Fruit fly (Drosophila melanogaster) whole organism, embryonic: ENCODE measurements around the gene prg.

Source experiments
- Abd-B ChIP-seq: fragments of 200-800 bp; sonication (Bioruptor generic); optimal IDR thresholded peaks from 2 replicates; lab custom pipeline; 2018; ENCODE audit warnings: missing biosample characterization, mild to moderate bottlenecking, missing genetic modification characterization, moderate library complexity
- Atf6 ChIP-seq: fragments of 200-800 bp; sonication (Bioruptor generic); IDR thresholded peaks from 2 replicates; pipeline ENCODE4 v1.3.6; 2022; ENCODE audit warnings: missing biosample characterization, missing genetic modification characterization
- C15 ChIP-seq: fragments of 200-800 bp; sonication (Bioruptor generic); IDR thresholded peaks from 3 replicates; pipeline ENCODE4 v1.3.6; 2022; ENCODE audit warnings: missing biosample characterization, missing genetic modification characterization
- CG11093 ChIP-seq: fragments of 200-800 bp; sonication (Bioruptor generic); IDR thresholded peaks from 3 replicates; pipeline ENCODE4 v1.3.6; 2022; ENCODE audit warnings: missing biosample characterization, missing genetic modification characterization
- CG12071 ChIP-seq: fragments of 200-800 bp; sonication (Bioruptor generic); optimal IDR thresholded peaks from 3 replicates; lab custom pipeline; 2018; ENCODE audit warnings: missing biosample characterization, mild to moderate bottlenecking, missing genetic modification characterization
- CG12769 ChIP-seq: fragments of 200-800 bp; sonication (Bioruptor generic); optimal IDR thresholded peaks from 2 replicates; lab custom pipeline; 2019; ENCODE audit warnings: missing biosample characterization, mild to moderate bottlenecking, missing genetic modification characterization, moderate library complexity
- CG12942 ChIP-seq: fragments of 200-800 bp; sonication (Bioruptor generic); optimal IDR thresholded peaks from 3 replicates; lab custom pipeline; 2016; ENCODE audit warnings: missing biosample characterization, missing genetic modification characterization
- CG13287 ChIP-seq: fragments of 200-800 bp; sonication (Bioruptor generic); IDR thresholded peaks from 2 replicates; pipeline ENCODE4 v1.3.6; 2022; ENCODE audit warnings: missing biosample characterization, missing genetic modification characterization; ENCODE audit not compliant: partially characterized antibody
- CG14667 ChIP-seq: fragments of 200-800 bp; sonication (Bioruptor generic); IDR thresholded peaks from 2 replicates; pipeline ENCODE4 v1.3.6; 2022; ENCODE audit warnings: missing biosample characterization, missing genetic modification characterization
- CG1529 ChIP-seq: fragments of 200-800 bp; sonication (Bioruptor generic); optimal IDR thresholded peaks from 3 replicates; lab custom pipeline; 2018; ENCODE audit warnings: missing biosample characterization, missing genetic modification characterization
- CG1647 ChIP-seq: fragments of 200-800 bp; sonication (Bioruptor generic); optimal IDR thresholded peaks from 3 replicates; lab custom pipeline; 2016; ENCODE audit warnings: missing biosample characterization, missing genetic modification characterization
- CG16813 ChIP-seq: fragments of 200-800 bp; sonication (Bioruptor generic); IDR thresholded peaks from 3 replicates; pipeline ENCODE4 v1.3.6; 2022; ENCODE audit warnings: missing biosample characterization, missing genetic modification characterization; ENCODE audit not compliant: partially characterized antibody
- CG17359 ChIP-seq: fragments of 200-800 bp; sonication (Bioruptor generic); optimal IDR thresholded peaks from 3 replicates; lab custom pipeline; 2018; ENCODE audit warnings: missing biosample characterization, mild to moderate bottlenecking, missing genetic modification characterization, moderate library complexity
- CG17568 ChIP-seq: fragments of 200-800 bp; sonication (Bioruptor generic); optimal IDR thresholded peaks from 2 replicates; lab custom pipeline; 2018; ENCODE audit warnings: missing biosample characterization, mild to moderate bottlenecking, missing genetic modification characterization, moderate library complexity
- CG18764 ChIP-seq: fragments of 200-800 bp; sonication (Bioruptor generic); optimal IDR thresholded peaks from 3 replicates; lab custom pipeline; 2016; ENCODE audit warnings: missing biosample characterization, missing genetic modification characterization
- CG2116 ChIP-seq: fragments of 200-800 bp; sonication (Bioruptor generic); optimal IDR thresholded peaks from 3 replicates; lab custom pipeline; 2018; ENCODE audit warnings: missing biosample characterization, mild to moderate bottlenecking, missing genetic modification characterization
- CG3163 ChIP-seq: fragments of 200-800 bp; sonication (Bioruptor generic); optimal IDR thresholded peaks from 3 replicates; lab custom pipeline; 2016; ENCODE audit warnings: missing biosample characterization, missing genetic modification characterization
- CG33213 ChIP-seq: fragments of 200-800 bp; sonication (Bioruptor generic); optimal IDR thresholded peaks from 3 replicates; lab custom pipeline; 2016; ENCODE audit warnings: missing biosample characterization, missing genetic modification characterization
- CG42726 ChIP-seq: fragments of 200-800 bp; sonication (Bioruptor generic); IDR thresholded peaks from 2 replicates; pipeline ENCODE4 v1.3.6; 2022; ENCODE audit warnings: missing biosample characterization, missing genetic modification characterization; ENCODE audit not compliant: partially characterized antibody
- CG43689 ChIP-seq: fragments of 200-800 bp; sonication (Bioruptor generic); IDR thresholded peaks from 2 replicates; pipeline ENCODE4 v1.3.6; 2022; ENCODE audit warnings: missing biosample characterization, missing genetic modification characterization
- CG6175 ChIP-seq: fragments of 200-800 bp; sonication (Bioruptor generic); IDR thresholded peaks from 3 replicates; pipeline ENCODE4 v1.3.6; 2022; ENCODE audit warnings: missing biosample characterization, missing genetic modification characterization
- CG6813 ChIP-seq: fragments of 200-800 bp; sonication (Bioruptor generic); optimal IDR thresholded peaks from 2 replicates; lab custom pipeline; 2017; ENCODE audit warnings: missing biosample characterization, missing genetic modification characterization, mild to moderate bottlenecking, moderate library complexity, missing genetic modification reagents
- CG7372 ChIP-seq: fragments of 200-800 bp; sonication (Bioruptor generic); IDR thresholded peaks from 2 replicates; pipeline ENCODE4 v1.3.6; 2022; ENCODE audit warnings: missing biosample characterization, missing genetic modification characterization
- CG9797 ChIP-seq: fragments of 200-800 bp; sonication (Bioruptor generic); optimal IDR thresholded peaks from 3 replicates; lab custom pipeline; 2018; ENCODE audit warnings: missing biosample characterization, mild to moderate bottlenecking, missing genetic modification characterization
- CHES-1-like ChIP-seq: fragments of 200-800 bp; sonication (Bioruptor generic); optimal IDR thresholded peaks from 2 replicates; lab custom pipeline; 2016; ENCODE audit warnings: missing biosample characterization, missing genetic modification characterization
- Chrac-16 ChIP-seq: fragments of 200-800 bp; sonication (Bioruptor generic); optimal IDR thresholded peaks from 3 replicates; lab custom pipeline; 2016; ENCODE audit warnings: missing biosample characterization, missing genetic modification characterization
- D19A ChIP-seq: fragments of 200-800 bp; optimal IDR thresholded peaks from 3 replicates; lab custom pipeline; 2019; ENCODE audit warnings: missing biosample characterization, mild to moderate bottlenecking, missing genetic modification characterization, moderate library complexity
- D19B ChIP-seq: fragments of 200-800 bp; sonication (Bioruptor generic); optimal IDR thresholded peaks from 2 replicates; lab custom pipeline; 2017; ENCODE audit warnings: missing biosample characterization, mild to moderate bottlenecking, missing genetic modification characterization
- Hand ChIP-seq: fragments of 200-800 bp; sonication (Bioruptor generic); optimal IDR thresholded peaks from 2 replicates; lab custom pipeline; 2017; ENCODE audit warnings: mild to moderate bottlenecking, missing biosample characterization, missing genetic modification reagents, missing genetic modification characterization
- HmgD ChIP-seq: fragments of 200-800 bp; sonication (Bioruptor generic); optimal IDR thresholded peaks from 3 replicates; lab custom pipeline; 2016; ENCODE audit warnings: missing biosample characterization, missing genetic modification characterization
- Hmx ChIP-seq: fragments of 200-800 bp; sonication (Bioruptor generic); optimal IDR thresholded peaks from 2 replicates; lab custom pipeline; 2016; ENCODE audit warnings: missing biosample characterization, missing genetic modification characterization
- Sin3A ChIP-seq: fragments of >200 bp; optimal IDR thresholded peaks from 2 replicates; lab custom pipeline; 2018
- Xbp1 ChIP-seq: fragments of 200-800 bp; sonication (Bioruptor generic); optimal IDR thresholded peaks from 3 replicates; lab custom pipeline; 2016; ENCODE audit warnings: missing biosample characterization, mild to moderate bottlenecking, missing genetic modification characterization
- grn ChIP-seq: fragments of 200-800 bp; sonication (Bioruptor generic); optimal IDR thresholded peaks from 3 replicates; lab custom pipeline; 2017; ENCODE audit warnings: missing biosample characterization, missing genetic modification characterization
- gro ChIP-seq: fragments of 200-800 bp; sonication (Bioruptor generic); optimal IDR thresholded peaks from 2 replicates; lab custom pipeline; 2016; ENCODE audit warnings: missing biosample characterization, missing genetic modification characterization
- gsb-n ChIP-seq: fragments of 200-800 bp; sonication (Bioruptor generic); optimal IDR thresholded peaks from 3 replicates; lab custom pipeline; 2018; ENCODE audit warnings: missing biosample characterization, mild to moderate bottlenecking, missing genetic modification characterization
- hbn ChIP-seq: fragments of 200-800 bp; sonication (Bioruptor generic); IDR thresholded peaks from 2 replicates; pipeline ENCODE4 v1.3.6; 2022; ENCODE audit warnings: missing biosample characterization, missing genetic modification characterization; ENCODE audit not compliant: partially characterized antibody
- her ChIP-seq: fragments of 200-800 bp; sonication (Bioruptor generic); optimal IDR thresholded peaks from 2 replicates; lab custom pipeline; 2016; ENCODE audit warnings: missing biosample characterization, missing genetic modification characterization
- insv ChIP-seq, 2 experiments: fragments of 200-800 bp; sonication (Bioruptor generic); optimal IDR thresholded peaks; 3 replicates each; lab custom pipeline; 2016 to 2018; ENCODE audit warnings: missing biosample characterization in 2 of 2, missing genetic modification characterization in 2 of 2
- jumu ChIP-seq: fragments of 200-800 bp; sonication (Bioruptor generic); optimal IDR thresholded peaks from 3 replicates; lab custom pipeline; 2016; ENCODE audit warnings: missing biosample characterization, missing genetic modification characterization
- knrl ChIP-seq: fragments of 200-800 bp; sonication (Bioruptor generic); IDR thresholded peaks from 3 replicates; pipeline ENCODE4 v1.3.6; 2022; ENCODE audit warnings: missing biosample characterization, missing genetic modification characterization; ENCODE audit not compliant: partially characterized antibody
- lmd ChIP-seq: fragments of 200-800 bp; sonication (Bioruptor generic); IDR thresholded peaks from 2 replicates; pipeline ENCODE4 v1.3.6; 2022; ENCODE audit warnings: missing biosample characterization, missing genetic modification characterization
- luna ChIP-seq: fragments of 200-800 bp; sonication (Bioruptor generic); optimal IDR thresholded peaks from 2 replicates; lab custom pipeline; 2016; ENCODE audit warnings: missing biosample characterization, missing genetic modification characterization
- nau ChIP-seq: fragments of 200-800 bp; sonication (Bioruptor generic); optimal IDR thresholded peaks from 3 replicates; lab custom pipeline; 2017; ENCODE audit warnings: missing biosample characterization, mild to moderate bottlenecking, missing genetic modification characterization, missing genetic modification reagents
- nerfin-1 ChIP-seq: fragments of 200-800 bp; sonication (Bioruptor generic); optimal IDR thresholded peaks from 3 replicates; lab custom pipeline; 2019; ENCODE audit warnings: missing biosample characterization, mild to moderate bottlenecking, missing genetic modification characterization, moderate library complexity
- nmo ChIP-seq: fragments of 200-800 bp; sonication (Bioruptor generic); optimal IDR thresholded peaks from 2 replicates; lab custom pipeline; 2018; ENCODE audit warnings: missing biosample characterization, mild to moderate bottlenecking, missing genetic modification characterization, moderate library complexity
- pum ChIP-seq: fragments of 200-800 bp; sonication (Bioruptor generic); optimal IDR thresholded peaks from 2 replicates; lab custom pipeline; 2016; ENCODE audit warnings: missing biosample characterization, missing genetic modification characterization
- repo ChIP-seq: fragments of 200-800 bp; sonication (Bioruptor generic); optimal IDR thresholded peaks from 2 replicates; lab custom pipeline; 2016; ENCODE audit warnings: missing biosample characterization, missing genetic modification characterization
- sd ChIP-seq: fragments of 200-800 bp; sonication (Bioruptor generic); optimal IDR thresholded peaks from 3 replicates; lab custom pipeline; 2018; ENCODE audit warnings: missing biosample characterization, mild to moderate bottlenecking, missing genetic modification characterization, moderate library complexity
- sqz ChIP-seq: fragments of 200-800 bp; sonication (Bioruptor generic); optimal IDR thresholded peaks from 3 replicates; lab custom pipeline; 2018; ENCODE audit warnings: missing biosample characterization, mild to moderate bottlenecking, missing genetic modification characterization
- wek ChIP-seq: fragments of 200-800 bp; sonication (Bioruptor generic); optimal IDR thresholded peaks from 3 replicates; lab custom pipeline; 2018; ENCODE audit warnings: missing biosample characterization, mild to moderate bottlenecking, missing genetic modification characterization, moderate library complexity
- z ChIP-seq: fragments of 200-800 bp; sonication (Bioruptor generic); IDR thresholded peaks from 3 replicates; pipeline ENCODE4 v1.3.6; 2022; ENCODE audit warnings: missing biosample characterization, missing genetic modification characterization

prg gene

dm6 chr2L:8473448-8473847 is 9.2 kb downstream of the prg start (continued):
- TF ChIP-seq CG16813 (GFP tag; lab: Robert Waterston, UW) (no peak), CG43689 (GFP tag; lab: Robert Waterston, UW) (no peak), CG3163 (GFP tag; lab: Kevin White, UChicago) (no peak), CG12071 (GFP tag; lab: Kevin White, UChicago) (peak; percentile 32), CG9797 (no peak), CG2116 (GFP tag; lab: Kevin White, UChicago) (no peak), Hand (GFP tag; lab: Kevin White, UChicago) (no peak), nau (no peak), CG12769 (tag; lab: Kevin White, UChicago) (no peak), Hmx (no peak), Sin3A (lab: Kevin White, UChicago) (no peak), pum (GFP tag; lab: Kevin White, UChicago) (no peak), CG42726 (GFP tag; lab: Robert Waterston, UW) (no peak), D19B (GFP tag; lab: Kevin White, UChicago) (no peak), D19A (tag; lab: Kevin White, UChicago) (peak; percentile 6), sqz (GFP tag; lab: Kevin White, UChicago) (no peak), grn (GFP tag; lab: Kevin White, UChicago) (no peak), CG7372 (no peak; the same call in 1 of the 2 replicates), CG12942 (GFP tag; lab: Kevin White, UChicago) (peak; percentile 5), wek (GFP tag; lab: Kevin White, UChicago) (no peak), CG6175 (GFP tag; lab: Robert Waterston, UW) (no peak), CG17568 (GFP tag; lab: Kevin White, UChicago) (no peak), CG1647 (GFP tag; lab: Kevin White, UChicago) (peak; percentile 19), Atf6 (GFP tag; lab: Robert Waterston, UW) (peak; percentile 55), CG17359 (tag; lab: Kevin White, UChicago) (peak; percentile 66), insv (GFP tag; optimal IDR thresholded peaks at IDR 0.05; lab: Kevin White, UChicago) (no peak), gsb-n (tag; lab: Kevin White, UChicago) (peak; percentile 39), HmgD (no peak), C15 (GFP tag; lab: Robert Waterston, UW) (no peak), luna (no peak), CHES-1-like (GFP tag; lab: Kevin White, UChicago) (no peak), her (GFP tag; lab: Kevin White, UChicago) (no peak), Chrac-16 (peak; percentile 0), Xbp1 (GFP tag; lab: Kevin White, UChicago) (peak; percentile 57), Abd-B (GFP tag; lab: Kevin White, UChicago) (no peak), CG33213 (GFP tag; lab: Kevin White, UChicago) (peak; percentile 13), knrl (GFP tag; lab: Robert Waterston, UW) (no peak), sd (tag; lab: Kevin White, UChicago) (no peak), lmd (GFP tag; lab: Robert Waterston, UW) (peak; percentile 60; the same call in 1 of the 2 replicates), nmo (GFP tag; lab: Kevin White, UChicago) (peak; percentile 62), repo (GFP tag; lab: Kevin White, UChicago) (no peak), CG14667 (GFP tag; lab: Robert Waterston, UW) (peak; percentile 61), CG13287 (GFP tag; lab: Robert Waterston, UW) (no peak), nerfin-1 (tag; lab: Kevin White, UChicago) (peak; percentile 24), z (GFP tag; lab: Robert Waterston, UW) (no peak), CG1529 (GFP tag; lab: Kevin White, UChicago) (no peak), CG18764 (peak; percentile 32), CG11093 (GFP tag; lab: Robert Waterston, UW) (peak; percentile 43; the same call in 1 of the 3 replicates), hbn (GFP tag; lab: Robert Waterston, UW) (no peak), gro (GFP tag; lab: Kevin White, UChicago) (no peak), jumu (GFP tag; lab: Kevin White, UChicago) (no peak), CG6813 (peak; percentile 58)
